Worm (Caenorhabditis elegans) whole organism, L1 larva: ENCODE data around the gene del-10.

Experiments
- C04F5.9 ChIP-seq: sonication (generic microtip); optimal IDR thresholded peaks from 2 replicates; lab custom pipeline; 2016; ENCODE audit warnings: missing genetic modification characterization, missing compliant biosample characterization
- aha-1 ChIP-seq: fragments of 150-350 bp; optimal IDR thresholded peaks from 2 replicates; lab custom pipeline; 2014; ENCODE audit warnings: missing biosample characterization, missing genetic modification characterization
- aly-2 ChIP-seq: fragments of 150-350 bp; optimal IDR thresholded peaks from 2 replicates; lab custom pipeline; 2014; ENCODE audit warnings: missing biosample characterization, missing genetic modification characterization
- blmp-1 ChIP-seq: fragments of 150-350 bp; optimal IDR thresholded peaks from 2 replicates; lab custom pipeline; 2014; ENCODE audit warnings: missing biosample characterization, missing genetic modification characterization
- ceh-82 ChIP-seq, 3 experiments: fragments of 150-350 bp in 1 of 3; sonication (generic microtip) in 2 of 3; optimal IDR thresholded peaks; 2 replicates each; lab custom pipeline; 2014 to 2017; ENCODE audit warnings: missing biosample characterization in 3 of 3, missing genetic modification characterization in 3 of 3
- dpl-1 ChIP-seq, 3 experiments: fragments of 150-350 bp in 2 of 3; sonication (generic microtip) in 1 of 3; optimal IDR thresholded peaks; 2 replicates each; lab custom pipeline; 2014 to 2017; ENCODE audit warnings: missing biosample characterization in 3 of 3, missing genetic modification characterization in 3 of 3, missing genetic modification reagents in 3 of 3
- efl-1 ChIP-seq, 4 experiments: fragments of 150-350 bp; optimal IDR thresholded peaks in 3 of 4; peaks in 1 of 4; 1 replicate in 1 of 4; 2 replicates in 3 of 4; lab custom pipeline; 2014; ENCODE audit warnings: missing biosample characterization in 2 of 4, missing genetic modification characterization in 2 of 4, missing genetic modification reagents in 2 of 4
- fos-1 ChIP-seq: fragments of 150-350 bp; optimal IDR thresholded peaks from 2 replicates; lab custom pipeline; 2014; ENCODE audit warnings: missing biosample characterization, missing genetic modification characterization
- lsy-2 ChIP-seq, 2 experiments: fragments of 150-350 bp; optimal IDR thresholded peaks; 2 replicates each; lab custom pipeline; 2014; ENCODE audit warnings: missing biosample characterization in 2 of 2, missing genetic modification characterization in 2 of 2
- mdl-1 ChIP-seq, 2 experiments: fragments of 150-350 bp; optimal IDR thresholded peaks; 2 replicates each; lab custom pipeline; 2014 to 2017; ENCODE audit warnings: missing biosample characterization in 2 of 2, missing genetic modification characterization in 2 of 2, inconsistent platforms in 1 of 2
- unc-62 ChIP-seq: fragments of 150-350 bp; optimal IDR thresholded peaks from 2 replicates; lab custom pipeline; 2014; ENCODE audit warnings: missing biosample characterization, missing genetic modification reagents, missing genetic modification characterization

DNA sequence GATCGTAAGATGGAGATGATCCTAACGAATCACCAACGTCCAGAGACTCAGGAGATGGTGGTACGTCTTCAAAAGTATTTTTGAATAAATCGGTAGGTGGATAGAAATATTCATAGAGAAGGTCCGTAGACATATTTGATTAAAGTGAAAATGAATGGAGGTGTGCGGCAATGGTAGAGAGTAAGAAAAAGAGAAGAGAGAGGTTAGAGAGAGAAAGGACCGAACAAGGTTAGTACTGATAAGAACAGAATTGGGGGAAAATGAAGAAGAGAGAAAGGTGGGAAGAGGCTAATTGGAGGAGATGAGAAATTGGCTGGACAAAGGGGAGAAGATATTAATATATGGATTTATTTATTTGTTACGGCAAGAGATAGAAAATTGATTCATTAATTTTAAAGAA, 32.3 kb downstream of the del-10 start, which contains the start of gene nhr-22:
- no peak for TF ChIP-seq ceh-82 (tag; optimal IDR thresholded peaks at IDR 0.05; lab: Kevin White, UChicago)
- no peak for TF ChIP-seq efl-1 (optimal IDR thresholded peaks at IDR 0.05; lab: Kevin White, UChicago)
- no peak for TF ChIP-seq efl-1 (GFP tag; optimal IDR thresholded peaks at IDR 0.05 in 1 of 2; lab: Kevin White, UChicago)
- no peak for TF ChIP-seq mdl-1 (tag; optimal IDR thresholded peaks at IDR 0.05; lab: Kevin White, UChicago)
- no peak for TF ChIP-seq C04F5.9 (tag; lab: Kevin White, UChicago)
- no peak for TF ChIP-seq aly-2 (tag; lab: Kevin White, UChicago)
- TF ChIP-seq fos-1 (tag; lab: Kevin White, UChicago): no peak
- no peak for TF ChIP-seq unc-62
- TF ChIP-seq aha-1 (tag; lab: Kevin White, UChicago): no peak
- TF ChIP-seq dpl-1 (GFP tag; optimal IDR thresholded peaks at IDR 0.05; lab: Kevin White, UChicago): no peak
- peak; percentile 78 for TF ChIP-seq blmp-1 (tag; lab: Kevin White, UChicago)
- no peak for TF ChIP-seq lsy-2 (tag; optimal IDR thresholded peaks at IDR 0.05; lab: Kevin White, UChicago)
